Worm (Caenorhabditis elegans) whole organism, L4 larva: ENCODE measurements around the gene F21G4.6.

Experiments used
- F10B5.3 ChIP-seq: sonication (generic microtip); optimal IDR thresholded peaks from 2 replicates; lab custom pipeline; 2016; ENCODE audit warnings: mild to moderate bottlenecking, missing genetic modification characterization, missing compliant biosample characterization
- F26F4.8 ChIP-seq: fragments of 200-800 bp; sonication (Bioruptor generic); conservative IDR thresholded peaks from 2 replicates; pipeline ENCODE4 v1.3.6; 2022; ENCODE audit warnings: missing genetic modification characterization, missing compliant biosample characterization
- ces-1 ChIP-seq: fragments of 150-350 bp; sonication (generic microtip); optimal IDR thresholded peaks from 4 replicates; lab custom pipeline; 2014; ENCODE audit warnings: missing biosample characterization, missing genetic modification reagents, missing genetic modification characterization
- lin-39 ChIP-seq: fragments of 150-350 bp; optimal IDR thresholded peaks from 2 replicates; lab custom pipeline; 2014; ENCODE audit warnings: missing biosample characterization, missing genetic modification reagents, missing genetic modification characterization
- mdl-1 ChIP-seq, 2 experiments: fragments of 150-350 bp in 1 of 2; sonication (generic microtip) in 1 of 2; optimal IDR thresholded peaks; 2 replicates each; lab custom pipeline; 2014 to 2017; ENCODE audit warnings: missing biosample characterization in 2 of 2, missing genetic modification characterization in 2 of 2
- nhr-28 ChIP-seq: fragments of 150-350 bp; optimal IDR thresholded peaks from 2 replicates; lab custom pipeline; 2014; ENCODE audit warnings: missing biosample characterization, missing genetic modification characterization

ce11 chrX:9940524-9940923 lies 23.3 kb upstream of the F21G4.6 start:
- TF ChIP-seq nhr-28 (tag; lab: Kevin White, UChicago) (no peak), F10B5.3 (tag; lab: Kevin White, UChicago) (no peak), mdl-1 (tag; optimal IDR thresholded peaks at IDR 0.05; lab: Kevin White, UChicago) (no peak), F26F4.8 (GFP tag; lab: Robert Waterston, UW) (no peak), lin-39 (no peak), ces-1 (GFP tag; lab: Kevin White, UChicago) (no peak)
